Fruit fly (Drosophila melanogaster) whole organism, pupa: ENCODE data around the gene CG7275.
A peak's percentile ranks its signal among the peaks of the same experiment; 100 is the strongest.

ENCODE experiments used
- CG10348 ChIP-seq: fragments of 200-800 bp; sonication (Bioruptor generic); IDR thresholded peaks from 2 replicates; pipeline ENCODE4 v1.3.6; 2022; ENCODE audit warnings: missing biosample characterization, missing genetic modification characterization
- CG12605 ChIP-seq: fragments of 200-800 bp; sonication (Bioruptor generic); IDR thresholded peaks from 2 replicates; pipeline ENCODE4 v1.3.6; 2022; ENCODE audit warnings: missing biosample characterization, missing genetic modification characterization
- CG13204 ChIP-seq: fragments of 200-800 bp; sonication (Bioruptor generic); optimal IDR thresholded peaks from 2 replicates; lab custom pipeline; 2018; ENCODE audit warnings: missing biosample characterization, mild to moderate bottlenecking, missing genetic modification characterization, moderate library complexity
- CG14655 ChIP-seq: fragments of 200-800 bp; sonication (Bioruptor generic); optimal IDR thresholded peaks from 3 replicates; lab custom pipeline; 2017; ENCODE audit warnings: mild to moderate bottlenecking, missing biosample characterization, missing genetic modification reagents, missing genetic modification characterization
- CG15710 ChIP-seq: fragments of 200-800 bp; sonication (Bioruptor generic); optimal IDR thresholded peaks from 2 replicates; lab custom pipeline; 2018; ENCODE audit warnings: missing biosample characterization, mild to moderate bottlenecking, missing genetic modification characterization, moderate library complexity
- CG17806 ChIP-seq: fragments of 200-800 bp; sonication (Bioruptor generic); optimal IDR thresholded peaks from 2 replicates; lab custom pipeline; 2018; ENCODE audit warnings: missing biosample characterization, mild to moderate bottlenecking, missing genetic modification characterization, moderate library complexity
- CG32121 ChIP-seq: fragments of 200-800 bp; sonication (Bioruptor generic); IDR thresholded peaks from 2 replicates; pipeline ENCODE4 v1.3.6; 2022; ENCODE audit warnings: missing biosample characterization, missing genetic modification characterization
- CG34367 ChIP-seq: fragments of 200-800 bp; sonication (Bioruptor generic); optimal IDR thresholded peaks from 2 replicates; lab custom pipeline; 2018; ENCODE audit warnings: missing biosample characterization, mild to moderate bottlenecking, missing genetic modification characterization
- CG4496 ChIP-seq: fragments of 200-800 bp; sonication (Bioruptor generic); IDR thresholded peaks from 3 replicates; pipeline ENCODE4 v1.3.6; 2022; ENCODE audit warnings: missing biosample characterization, missing genetic modification characterization
- CG8159 ChIP-seq: fragments of 200-800 bp; sonication (Bioruptor generic); optimal IDR thresholded peaks from 3 replicates; lab custom pipeline; 2018; ENCODE audit warnings: missing biosample characterization, mild to moderate bottlenecking, missing genetic modification characterization, moderate library complexity
- CG8301 ChIP-seq: fragments of 200-800 bp; sonication (Bioruptor generic); optimal IDR thresholded peaks from 2 replicates; lab custom pipeline; 2018; ENCODE audit warnings: missing biosample characterization, mild to moderate bottlenecking, missing genetic modification characterization
- CG9948 ChIP-seq: fragments of 200-800 bp; sonication (Bioruptor generic); optimal IDR thresholded peaks from 2 replicates; lab custom pipeline; 2018; ENCODE audit warnings: missing biosample characterization, mild to moderate bottlenecking, missing genetic modification characterization, moderate library complexity
- D1 ChIP-seq: fragments of 200-800 bp; sonication (Bioruptor generic); optimal IDR thresholded peaks from 2 replicates; lab custom pipeline; 2018; ENCODE audit warnings: missing biosample characterization, mild to moderate bottlenecking, missing genetic modification characterization, moderate library complexity
- EcR ChIP-seq: fragments of 200-800 bp; sonication (Bioruptor generic); optimal IDR thresholded peaks from 3 replicates; lab custom pipeline; 2019; ENCODE audit warnings: missing biosample characterization, missing genetic modification characterization, mild to moderate bottlenecking, moderate library complexity, missing genetic modification reagents
- Ets98B ChIP-seq: fragments of 200-800 bp; sonication (Bioruptor generic); IDR thresholded peaks from 2 replicates; pipeline ENCODE4 v1.3.6; 2022; ENCODE audit warnings: missing biosample characterization, missing genetic modification characterization
- Pif1A ChIP-seq: fragments of 200-800 bp; sonication (Bioruptor generic); optimal IDR thresholded peaks from 3 replicates; lab custom pipeline; 2016; ENCODE audit warnings: missing biosample characterization, missing genetic modification characterization
- Pif1B ChIP-seq: fragments of 200-800 bp; sonication (Bioruptor generic); optimal IDR thresholded peaks from 3 replicates; lab custom pipeline; 2016; ENCODE audit warnings: missing biosample characterization, missing genetic modification characterization
- Snoo ChIP-seq: fragments of 200-800 bp; sonication (Bioruptor generic); optimal IDR thresholded peaks from 3 replicates; lab custom pipeline; 2017; ENCODE audit warnings: missing biosample characterization, mild to moderate bottlenecking, missing genetic modification characterization, inconsistent platforms
- fd96Ca ChIP-seq: fragments of 200-800 bp; sonication (Bioruptor generic); IDR thresholded peaks from 3 replicates; pipeline ENCODE4 v1.3.6; 2022; ENCODE audit warnings: missing biosample characterization, missing genetic modification characterization
- gl ChIP-seq: fragments of 200-800 bp; sonication (Bioruptor generic); optimal IDR thresholded peaks from 2 replicates; lab custom pipeline; 2018; ENCODE audit warnings: missing biosample characterization, mild to moderate bottlenecking, missing genetic modification characterization
- rn ChIP-seq: fragments of 200-800 bp; sonication (Bioruptor generic); IDR thresholded peaks from 2 replicates; pipeline ENCODE4 v1.3.6; 2022; ENCODE audit warnings: missing biosample characterization, missing genetic modification characterization

Gene CG7275

dm6 chr3L:15525153-15525552, 26.4 kb downstream of the CG7275 start, which contains the start of gene CG33986:
Gene CG33986 (minus strand): TSS chr3L:15525253.
- no peak for TF ChIP-seq Snoo (tag; lab: Kevin White, UChicago)
- TF ChIP-seq CG8301 = no peak
- TF ChIP-seq CG4496 (GFP tag; lab: Robert Waterston, UW) = no peak
- no peak for TF ChIP-seq CG9948 (tag; lab: Kevin White, UChicago)

DNA sequence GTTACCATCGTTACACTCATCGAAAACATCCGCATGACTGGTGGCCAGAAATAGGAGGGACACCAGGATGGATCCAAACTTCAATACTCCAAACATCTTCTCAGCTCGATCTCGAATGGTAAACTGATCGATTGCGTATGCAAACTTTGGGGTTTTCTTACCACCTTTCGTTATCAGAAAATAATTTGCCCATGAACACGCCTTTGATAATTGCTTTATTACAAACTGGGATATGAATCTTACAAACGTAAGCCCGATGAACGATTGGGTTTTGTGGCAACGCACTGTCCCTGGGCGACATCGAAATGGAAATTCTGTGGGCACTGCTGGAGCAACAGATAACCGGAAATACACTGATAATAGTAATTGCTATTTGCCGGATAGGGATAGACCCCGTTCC, 28.0 kb downstream of the CG7275 start, which contains the start of gene CG33985:
TSS of gene CG33985 (minus strand) at position 101 of the 400 bp plus-strand sequence.
- no peak for TF ChIP-seq CG34367
- TF ChIP-seq fd96Ca (GFP tag; lab: Robert Waterston, UW) = no peak
- TF ChIP-seq CG12605 (GFP tag; lab: Robert Waterston, UW) = no peak
- no peak for TF ChIP-seq Ets98B (GFP tag; lab: Robert Waterston, UW)
- TF ChIP-seq rn (GFP tag; lab: Robert Waterston, UW) = no peak
- no peak for TF ChIP-seq CG17806 (tag; lab: Kevin White, UChicago)
- TF ChIP-seq CG4496 (GFP tag; lab: Robert Waterston, UW) = no peak
- no peak for TF ChIP-seq CG15710 (tag; lab: Kevin White, UChicago)
- TF ChIP-seq, all 21 proteins: peak for 0

DNA sequence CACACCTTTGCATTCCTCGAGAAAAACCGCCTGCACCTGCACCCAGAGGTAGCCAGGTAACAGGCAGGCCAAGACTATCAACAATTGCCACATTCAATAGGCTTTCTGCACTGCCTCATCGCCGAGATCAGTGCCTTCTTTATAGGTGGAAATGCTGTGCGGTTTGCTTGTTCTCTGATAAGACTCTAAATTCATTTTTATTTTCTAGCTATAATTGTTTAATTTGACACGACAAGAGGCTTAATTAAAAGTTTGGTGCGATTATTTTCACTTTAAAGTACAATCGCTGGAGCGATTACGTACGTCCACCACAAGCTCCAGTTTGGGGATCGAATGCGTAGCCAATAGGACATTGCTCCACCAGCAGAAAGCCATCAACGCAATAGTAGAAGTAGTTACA, 28.7 kb downstream of the CG7275 start, which contains the start of gene CG42729:
TSS of gene CG42729 (minus strand) at position 101 of the 400 bp plus-strand sequence.
- no peak for TF ChIP-seq EcR (GFP tag; lab: Kevin White, UChicago)
- TF ChIP-seq CG4496 (GFP tag; lab: Robert Waterston, UW) = no peak
- TF ChIP-seq Pif1B (GFP tag; lab: Kevin White, UChicago) = no peak
- TF ChIP-seq CG9948 (tag; lab: Kevin White, UChicago) = no peak

DNA sequence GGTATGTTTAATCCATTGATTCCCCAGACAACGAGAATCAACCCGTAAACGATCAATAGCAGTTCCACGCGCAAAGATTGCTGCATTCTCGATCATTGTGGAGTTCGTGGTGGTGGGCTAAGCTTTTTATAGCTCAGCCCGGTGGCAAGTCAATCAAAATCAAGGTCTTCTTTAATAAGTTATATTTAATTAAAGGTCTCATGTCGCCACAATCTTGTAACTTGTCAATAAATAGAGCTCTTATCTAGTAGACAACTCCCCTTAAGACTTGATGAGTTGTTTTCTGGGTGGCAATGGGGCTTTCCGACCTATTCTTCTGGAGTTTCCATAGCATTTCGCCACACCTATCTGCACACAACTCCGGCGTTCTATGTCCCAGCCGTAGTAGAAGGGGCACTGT, 29.3 kb downstream of the CG7275 start, which contains the start of gene CG42728:
TSS of gene CG42728 (minus strand) at position 101 of the 400 bp plus-strand sequence.
- TF ChIP-seq gl (tag; lab: Kevin White, UChicago) (no peak), CG14655 (no peak), CG13204 (GFP tag; lab: Kevin White, UChicago) (no peak), CG17806 (tag; lab: Kevin White, UChicago) (no peak), Snoo (tag; lab: Kevin White, UChicago) (no peak), Pif1B (GFP tag; lab: Kevin White, UChicago) (no peak)
- TF ChIP-seq, all 21 proteins: peak for 0

DNA sequence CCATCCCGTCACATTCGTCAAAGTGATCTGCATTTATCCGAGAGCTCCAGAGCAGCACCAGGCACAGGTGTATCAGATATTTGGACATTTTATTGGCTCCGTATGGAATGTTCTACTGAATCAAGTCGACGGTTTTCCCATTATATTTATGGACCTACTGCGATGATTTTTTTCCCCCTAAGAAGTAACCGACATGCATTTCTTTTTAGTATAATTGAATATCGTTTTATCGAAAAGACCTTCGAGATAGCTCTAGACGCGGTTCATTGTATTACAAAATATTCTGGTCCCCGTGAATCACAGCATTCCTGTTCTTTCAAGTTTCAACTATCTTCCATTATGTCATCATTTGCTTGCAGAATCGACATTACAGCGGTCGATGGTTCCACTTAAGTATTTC, 30.4 kb downstream of the CG7275 start, which contains the start of gene obst-H:
TSS of gene obst-H (minus strand) at position 101 of the 400 bp plus-strand sequence.
- TF ChIP-seq CG8301 = no peak
- TF ChIP-seq CG34367 = no peak
- TF ChIP-seq Ets98B (GFP tag; lab: Robert Waterston, UW) = no peak
- no peak for TF ChIP-seq CG4496 (GFP tag; lab: Robert Waterston, UW)
- TF ChIP-seq Pif1B (GFP tag; lab: Kevin White, UChicago) = no peak
- no peak for TF ChIP-seq gl (tag; lab: Kevin White, UChicago)
- TF ChIP-seq fd96Ca (GFP tag; lab: Robert Waterston, UW) = no peak
- no peak for TF ChIP-seq CG32121 (GFP tag; lab: Robert Waterston, UW)
- TF ChIP-seq rn (GFP tag; lab: Robert Waterston, UW) = no peak
- TF ChIP-seq CG10348 = no peak
- TF ChIP-seq CG9948 (tag; lab: Kevin White, UChicago) = no peak

DNA sequence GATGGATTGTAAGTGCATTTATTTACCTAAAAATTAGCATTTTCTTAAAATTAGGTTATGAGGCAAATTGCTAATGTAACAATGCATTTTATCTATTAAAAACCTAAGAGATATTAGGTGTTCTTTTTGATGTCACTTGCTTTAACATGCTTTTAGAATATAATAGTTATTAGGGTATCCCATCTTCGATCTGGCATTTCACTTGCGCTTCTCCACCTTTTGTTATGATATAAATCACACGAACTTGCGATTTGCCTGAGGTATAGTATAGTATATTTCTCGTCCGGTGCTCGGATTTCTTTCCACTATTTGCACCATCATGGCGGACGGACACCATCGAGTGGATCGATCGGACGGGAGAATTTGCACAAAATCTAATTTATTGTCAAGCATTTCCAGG, 31.3 kb downstream of the CG7275 start:
- no peak for TF ChIP-seq CG10348
- no peak for TF ChIP-seq Snoo (tag; lab: Kevin White, UChicago)
- TF ChIP-seq CG4496 (GFP tag; lab: Robert Waterston, UW) = no peak
- no peak for TF ChIP-seq CG12605 (GFP tag; lab: Robert Waterston, UW)
- TF ChIP-seq CG8159 (tag; lab: Kevin White, UChicago) = no peak
- TF ChIP-seq CG34367 = no peak
- TF ChIP-seq EcR (GFP tag; lab: Kevin White, UChicago) = no peak
- TF ChIP-seq Pif1A (GFP tag; lab: Kevin White, UChicago) = no peak

DNA sequence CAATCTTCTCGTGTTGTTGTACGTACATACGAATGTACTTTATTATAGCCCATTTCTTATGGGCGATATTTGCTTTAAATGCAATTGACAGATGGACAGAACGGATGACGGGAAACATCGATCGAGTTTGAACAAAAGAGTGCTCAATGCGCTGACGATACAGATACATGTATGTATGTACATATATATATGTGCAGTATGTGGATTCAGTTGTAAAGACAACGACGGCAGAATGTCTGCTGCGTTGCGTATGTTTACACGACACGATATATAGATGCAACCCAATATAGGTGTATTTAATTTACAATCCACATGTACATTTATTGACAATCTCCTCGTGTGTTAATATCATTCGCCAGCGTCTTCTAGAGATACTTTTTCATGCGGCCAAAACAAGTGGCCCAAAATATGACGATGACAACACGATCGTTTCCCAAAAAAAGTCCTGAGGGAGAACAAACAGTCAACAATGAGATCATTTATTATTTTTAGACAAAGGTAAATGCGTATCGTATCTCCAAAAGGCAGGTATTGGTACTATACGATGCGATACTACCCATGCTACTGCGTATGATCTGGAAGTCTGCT, 32.0 kb downstream of the CG7275 start:
- TF ChIP-seq CG8301 = no peak
- TF ChIP-seq Pif1B (GFP tag; lab: Kevin White, UChicago) = no peak
- no peak for TF ChIP-seq CG10348
- TF ChIP-seq D1 (tag; lab: Kevin White, UChicago) = no peak
- no peak for TF ChIP-seq fd96Ca (GFP tag; lab: Robert Waterston, UW)
- no peak for TF ChIP-seq CG17806 (tag; lab: Kevin White, UChicago)
- peak; percentile 23 for TF ChIP-seq EcR (GFP tag; lab: Kevin White, UChicago)
- no peak for TF ChIP-seq CG14655
- no peak for TF ChIP-seq Snoo (tag; lab: Kevin White, UChicago)
- no peak for TF ChIP-seq Pif1A (GFP tag; lab: Kevin White, UChicago)
- peak; percentile 30 for TF ChIP-seq gl (tag; lab: Kevin White, UChicago)
- no peak for TF ChIP-seq CG4496 (GFP tag; lab: Robert Waterston, UW)
- TF ChIP-seq CG9948 (tag; lab: Kevin White, UChicago) = no peak
